Worm (Caenorhabditis elegans) whole organism, L4 larva: Measurements from ENCODE around the gene btb-7.

Experiments
- Y105C5A.15 ChIP-seq: fragments of 200-800 bp; sonication (Bioruptor generic); IDR thresholded peaks from 2 replicates; pipeline ENCODE4 v1.3.6; 2022; ENCODE audit warnings: missing genetic modification characterization, missing compliant biosample characterization
- ZK546.5 ChIP-seq, 2 experiments: sonication (generic microtip); optimal IDR thresholded peaks; 2 replicates each; lab custom pipeline; 2017; ENCODE audit warnings: missing biosample characterization in 2 of 2, missing genetic modification characterization in 2 of 2
- aly-2 ChIP-seq: sonication (generic microtip); optimal IDR thresholded peaks from 2 replicates; lab custom pipeline; 2018; ENCODE audit warnings: missing biosample characterization, missing genetic modification characterization
- ama-1 ChIP-seq: fragments of 150-350 bp; optimal IDR thresholded peaks from 2 replicates; lab custom pipeline; 2014; ENCODE audit warnings: inconsistent platforms, mixed read lengths
- daf-12 ChIP-seq: fragments of 150-350 bp; optimal IDR thresholded peaks from 2 replicates; lab custom pipeline; 2014; ENCODE audit warnings: missing biosample characterization, missing genetic modification reagents, missing genetic modification characterization
- fos-1 ChIP-seq: fragments of 150-350 bp; optimal IDR thresholded peaks from 2 replicates; lab custom pipeline; 2014; ENCODE audit warnings: missing biosample characterization, missing genetic modification characterization
- lir-3 ChIP-seq: sonication (generic microtip); optimal IDR thresholded peaks from 2 replicates; lab custom pipeline; 2016; ENCODE audit warnings: mild to moderate bottlenecking, missing genetic modification characterization, missing compliant biosample characterization
- nhr-11 ChIP-seq: fragments of 150-350 bp; optimal IDR thresholded peaks from 2 replicates; lab custom pipeline; 2014; ENCODE audit warnings: missing biosample characterization, missing genetic modification characterization
- nhr-28 ChIP-seq: fragments of 150-350 bp; optimal IDR thresholded peaks from 2 replicates; lab custom pipeline; 2014; ENCODE audit warnings: missing biosample characterization, missing genetic modification characterization
- nhr-76 ChIP-seq: fragments of 150-350 bp; optimal IDR thresholded peaks from 2 replicates; lab custom pipeline; 2014; ENCODE audit warnings: missing biosample characterization, missing genetic modification characterization
- ztf-11 ChIP-seq: fragments of 150-350 bp; optimal IDR thresholded peaks from 2 replicates; lab custom pipeline; 2014; ENCODE audit warnings: missing biosample characterization, missing genetic modification characterization

DNA sequence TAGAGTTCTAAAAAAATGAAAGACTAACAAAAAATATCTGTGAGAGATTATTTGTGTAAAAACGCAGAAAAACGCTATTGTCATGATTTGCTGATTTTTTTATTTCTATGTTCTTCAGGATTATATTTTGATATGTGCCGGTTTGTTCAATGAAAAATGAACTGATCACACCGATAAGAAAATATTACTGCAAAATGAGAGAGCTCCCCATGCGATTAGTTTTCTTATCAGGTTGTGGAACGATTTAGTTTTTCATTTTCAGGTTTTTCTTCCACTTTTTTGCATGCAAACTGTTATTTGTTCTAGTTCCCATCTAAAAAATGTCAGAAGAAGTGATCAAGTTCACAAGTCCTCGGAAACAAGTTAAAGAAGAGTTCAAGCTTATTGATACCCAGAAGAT lies 15.2 kb downstream of the btb-7 start, which contains the start of gene btb-9:
- TF ChIP-seq aly-2 (tag; lab: Kevin White, UChicago) (no peak), Y105C5A.15 (no peak), ztf-11 (tag; lab: Kevin White, UChicago) (no peak), nhr-76 (tag; lab: Kevin White, UChicago) (no peak), nhr-28 (tag; lab: Kevin White, UChicago) (peak; percentile 84), daf-12 (tag; lab: Kevin White, UChicago) (no peak), lir-3 (tag; lab: Kevin White, UChicago) (no peak), ZK546.5 (tag; optimal IDR thresholded peaks at IDR 0.05; lab: Kevin White, UChicago) (no peak), nhr-11 (tag; lab: Kevin White, UChicago) (no peak), fos-1 (tag; lab: Kevin White, UChicago) (no peak), ama-1 (lab: Kevin White, UChicago) (no peak)
